Worm (Caenorhabditis elegans) whole organism, midembryonic: ENCODE data around the gene best-9.
A peak's percentile ranks its signal among the peaks of the same experiment; 100 is the strongest.

Experiments used
- T22C8.4 ChIP-seq: fragments of 200-800 bp; sonication (Bioruptor generic); IDR thresholded peaks from 2 replicates; pipeline ENCODE4 v1.3.6; 2022; ENCODE audit warnings: missing genetic modification characterization, missing compliant biosample characterization
- cog-1 ChIP-seq: sonication (generic microtip); optimal IDR thresholded peaks from 2 replicates; lab custom pipeline; 2016; ENCODE audit warnings: missing genetic modification characterization, missing compliant biosample characterization
- flt-1 ChIP-seq: fragments of 200-800 bp; sonication (Bioruptor generic); IDR thresholded peaks from 2 replicates; pipeline ENCODE4 v1.3.6; 2022; ENCODE audit warnings: missing genetic modification characterization, missing compliant biosample characterization
- klf-2 ChIP-seq: fragments of 200-800 bp; sonication (Bioruptor generic); conservative IDR thresholded peaks from 2 replicates; pipeline ENCODE4 v1.3.6; 2022; ENCODE audit warnings: missing genetic modification reagents, missing genetic modification characterization, missing compliant biosample characterization
- med-1 ChIP-seq: sonication (generic microtip); optimal IDR thresholded peaks from 2 replicates; lab custom pipeline; 2017; ENCODE audit warnings: missing genetic modification characterization, mild to moderate bottlenecking, missing compliant biosample characterization, antibody characterized with exemption, missing genetic modification reagents; ENCODE audit not compliant: insufficient read depth
- ref-1 ChIP-seq: fragments of 200-800 bp; sonication (Bioruptor generic); conservative IDR thresholded peaks from 2 replicates; pipeline ENCODE4 v1.3.6; 2022; ENCODE audit warnings: missing genetic modification reagents, missing genetic modification characterization, missing compliant biosample characterization
- tab-1 ChIP-seq: fragments of 200-800 bp; sonication (Bioruptor generic); IDR thresholded peaks from 2 replicates; pipeline ENCODE4 v1.3.6; 2022; ENCODE audit warnings: missing genetic modification characterization, missing compliant biosample characterization
- ztf-23 ChIP-seq: fragments of 200-800 bp; sonication (Bioruptor generic); IDR thresholded peaks from 2 replicates; pipeline ENCODE4 v1.3.6; 2022; ENCODE audit warnings: missing genetic modification reagents, missing genetic modification characterization, missing compliant biosample characterization
- ztf-29 ChIP-seq: fragments of 200-800 bp; sonication (Bioruptor generic); IDR thresholded peaks from 2 replicates; pipeline ENCODE4 v1.3.6; 2022; ENCODE audit warnings: missing genetic modification reagents, missing genetic modification characterization, missing compliant biosample characterization

best-9 gene

DNA sequence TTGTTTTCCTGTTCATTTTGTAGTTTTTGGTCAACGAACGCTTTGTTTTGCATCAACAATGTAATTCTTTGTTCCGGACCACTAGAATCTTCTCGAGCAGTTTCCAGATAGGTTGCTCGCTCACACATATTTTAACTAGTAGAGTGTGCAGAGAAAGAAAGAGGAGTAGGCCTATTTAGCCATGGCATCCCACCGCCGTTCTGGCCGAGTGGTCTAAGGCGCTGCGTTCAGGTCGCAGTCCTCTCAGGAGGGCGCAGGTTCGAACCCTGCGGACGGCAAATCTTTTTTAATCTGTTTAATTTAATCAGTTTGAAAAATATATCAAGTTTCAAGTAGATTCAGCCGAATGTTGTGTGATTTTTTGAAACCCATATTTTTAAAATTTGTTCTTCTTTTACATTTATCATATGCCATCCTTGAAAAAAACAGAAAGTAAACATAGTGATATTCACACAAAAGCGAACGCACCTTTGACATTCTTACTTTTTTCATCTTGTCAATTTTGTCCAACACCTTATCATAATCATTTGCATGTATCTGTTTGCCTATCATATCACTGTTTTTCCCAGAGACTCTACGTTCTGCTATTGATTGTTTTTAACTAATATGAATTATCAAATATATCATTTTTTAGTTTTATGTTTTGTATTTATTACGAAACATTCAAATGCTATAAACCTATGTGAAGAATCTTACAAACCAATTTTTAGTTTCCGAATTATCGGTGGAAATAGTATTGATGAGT is 3.7 kb upstream of the best-9 start, which contains the start of gene try-3:
Gene try-3 (plus strand): TSS at position 532 of the 745 bp plus-strand sequence.
- TF ChIP-seq klf-2 (GFP tag; lab: Robert Waterston, UW) (0 out of 2 replicates have a peak, but pooled peaks have one; percentile 59), cog-1 (tag; lab: Kevin White, UChicago) (peak; percentile 56), T22C8.4 (GFP tag; lab: Robert Waterston, UW) (peak; percentile 46; the same call in 1 of the 2 replicates), med-1 (GFP tag; lab: Kevin White, UChicago) (peak; percentile 43), ref-1 (GFP tag; lab: Robert Waterston, UW) (peak; percentile 71; the same call in 1 of the 2 replicates), ztf-29 (GFP tag; lab: Robert Waterston, UW) (0 out of 2 replicates have a peak, but pooled peaks have one; percentile 46), tab-1 (GFP tag; lab: Robert Waterston, UW) (peak; percentile 85), ztf-23 (peak; percentile 84), flt-1 (GFP tag; lab: Robert Waterston, UW) (peak; percentile 92)

DNA sequence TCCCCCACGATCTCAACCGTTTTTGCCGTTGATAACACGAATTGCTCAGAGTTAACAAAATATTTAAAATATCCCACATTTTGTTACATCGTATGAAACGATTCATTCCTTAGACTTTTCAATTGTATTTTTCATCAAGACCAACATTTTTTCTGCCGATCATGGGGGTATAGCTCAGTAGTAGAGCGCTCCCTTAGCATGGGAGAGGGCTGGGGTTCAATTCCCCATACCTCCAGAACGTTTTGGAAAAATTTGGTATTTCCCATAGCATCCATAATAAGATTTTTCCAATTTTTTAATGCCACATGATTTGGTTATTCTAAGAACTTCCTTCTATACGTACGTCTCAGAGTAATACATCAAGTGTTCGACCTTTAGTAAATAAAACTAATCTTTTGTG is 1.5 kb downstream of the best-9 start:
- TF ChIP-seq ref-1 (GFP tag; lab: Robert Waterston, UW) (no peak), med-1 (GFP tag; lab: Kevin White, UChicago) (no peak), flt-1 (GFP tag; lab: Robert Waterston, UW) (no peak), ztf-29 (GFP tag; lab: Robert Waterston, UW) (no peak), klf-2 (GFP tag; lab: Robert Waterston, UW) (no peak), cog-1 (tag; lab: Kevin White, UChicago) (no peak), tab-1 (GFP tag; lab: Robert Waterston, UW) (no peak), ztf-23 (no peak), T22C8.4 (GFP tag; lab: Robert Waterston, UW) (no peak)

- TF ChIP-seq med-1 (GFP tag; lab: Kevin White, UChicago) (no peak), klf-2 (GFP tag; lab: Robert Waterston, UW) (no peak), ref-1 (GFP tag; lab: Robert Waterston, UW) (no peak)
These were observed 5.1 kb downstream of the best-9 start for ce11 chrIV:6565605-6566004.

DNA sequence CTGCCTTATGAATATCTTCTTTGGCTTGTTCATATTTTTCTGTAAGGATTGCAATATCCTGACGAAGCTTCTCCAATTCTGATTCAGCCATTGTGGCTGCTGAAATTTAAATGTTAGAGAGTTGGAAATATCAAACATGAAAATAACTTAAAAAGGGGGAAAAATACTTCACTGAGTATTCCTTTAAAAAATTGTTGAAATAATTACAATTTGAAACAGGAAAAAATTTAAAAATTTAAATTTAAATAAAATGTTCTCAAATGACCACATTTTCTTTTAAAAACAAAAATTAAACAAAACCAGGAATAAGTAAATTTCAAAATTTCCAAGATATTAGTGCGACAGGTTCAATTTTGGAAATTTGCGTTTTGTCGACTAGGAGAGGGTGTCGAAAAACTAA is 11.7 kb downstream of the best-9 start, which contains the start of gene bicd-1:
Gene bicd-1 (minus strand): TSS at position 101 of the 400 bp plus-strand sequence.
- TF ChIP-seq ztf-23, result no peak
- TF ChIP-seq med-1 (GFP tag; lab: Kevin White, UChicago), result no peak
- TF ChIP-seq tab-1 (GFP tag; lab: Robert Waterston, UW), result no peak
- no peak for TF ChIP-seq ztf-29 (GFP tag; lab: Robert Waterston, UW)
- no peak for TF ChIP-seq cog-1 (tag; lab: Kevin White, UChicago)
- TF ChIP-seq klf-2 (GFP tag; lab: Robert Waterston, UW), result no peak
- no peak for TF ChIP-seq flt-1 (GFP tag; lab: Robert Waterston, UW)
- no peak for TF ChIP-seq ref-1 (GFP tag; lab: Robert Waterston, UW)
- TF ChIP-seq T22C8.4 (GFP tag; lab: Robert Waterston, UW), result no peak

DNA sequence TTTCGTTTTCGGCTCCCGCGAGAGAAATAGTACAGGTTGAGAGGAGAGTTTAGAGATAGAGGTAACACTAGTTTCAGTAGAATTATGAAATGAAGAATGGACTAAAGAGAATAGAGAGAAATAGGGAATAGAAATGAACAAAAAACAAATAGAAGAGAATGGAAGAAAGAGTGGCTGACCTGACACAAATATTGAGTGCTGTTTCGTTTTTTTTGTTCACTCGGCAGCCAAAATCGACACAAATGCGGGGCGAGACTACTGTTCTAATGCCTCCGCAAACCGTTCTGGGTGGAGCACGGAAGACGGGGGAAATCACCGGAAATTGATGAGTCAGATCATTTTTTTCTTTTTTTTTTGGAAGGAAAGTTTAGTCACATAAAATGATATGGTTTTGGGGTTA is 12.1 kb downstream of the best-9 start:
- TF ChIP-seq T22C8.4 (GFP tag; lab: Robert Waterston, UW) (no peak), tab-1 (GFP tag; lab: Robert Waterston, UW) (no peak), klf-2 (GFP tag; lab: Robert Waterston, UW) (no peak)

DNA sequence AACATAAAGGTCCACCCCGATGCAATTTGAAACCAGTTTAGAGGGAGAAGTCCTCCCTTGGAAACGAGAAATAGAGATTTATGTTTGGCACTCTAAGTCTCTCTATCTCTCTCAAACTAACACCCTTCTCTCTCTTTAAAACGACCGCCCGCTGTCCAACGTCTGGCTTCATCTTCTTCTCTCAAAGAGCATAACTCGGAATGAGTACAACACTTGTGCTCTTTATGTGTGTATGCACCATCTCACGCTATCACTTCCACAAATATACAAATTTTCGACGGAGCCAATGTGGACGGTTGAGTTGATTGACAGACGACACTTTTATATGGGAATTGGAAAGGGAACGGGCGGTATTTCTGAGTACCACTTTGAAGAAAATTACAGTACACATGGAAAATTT is 13.8 kb downstream of the best-9 start:
- TF ChIP-seq cog-1 (tag; lab: Kevin White, UChicago) (no peak), klf-2 (GFP tag; lab: Robert Waterston, UW) (no peak), flt-1 (GFP tag; lab: Robert Waterston, UW) (no peak), med-1 (GFP tag; lab: Kevin White, UChicago) (no peak), T22C8.4 (GFP tag; lab: Robert Waterston, UW) (no peak), tab-1 (GFP tag; lab: Robert Waterston, UW) (no peak), ztf-29 (GFP tag; lab: Robert Waterston, UW) (no peak), ref-1 (GFP tag; lab: Robert Waterston, UW) (no peak), ztf-23 (no peak)

DNA sequence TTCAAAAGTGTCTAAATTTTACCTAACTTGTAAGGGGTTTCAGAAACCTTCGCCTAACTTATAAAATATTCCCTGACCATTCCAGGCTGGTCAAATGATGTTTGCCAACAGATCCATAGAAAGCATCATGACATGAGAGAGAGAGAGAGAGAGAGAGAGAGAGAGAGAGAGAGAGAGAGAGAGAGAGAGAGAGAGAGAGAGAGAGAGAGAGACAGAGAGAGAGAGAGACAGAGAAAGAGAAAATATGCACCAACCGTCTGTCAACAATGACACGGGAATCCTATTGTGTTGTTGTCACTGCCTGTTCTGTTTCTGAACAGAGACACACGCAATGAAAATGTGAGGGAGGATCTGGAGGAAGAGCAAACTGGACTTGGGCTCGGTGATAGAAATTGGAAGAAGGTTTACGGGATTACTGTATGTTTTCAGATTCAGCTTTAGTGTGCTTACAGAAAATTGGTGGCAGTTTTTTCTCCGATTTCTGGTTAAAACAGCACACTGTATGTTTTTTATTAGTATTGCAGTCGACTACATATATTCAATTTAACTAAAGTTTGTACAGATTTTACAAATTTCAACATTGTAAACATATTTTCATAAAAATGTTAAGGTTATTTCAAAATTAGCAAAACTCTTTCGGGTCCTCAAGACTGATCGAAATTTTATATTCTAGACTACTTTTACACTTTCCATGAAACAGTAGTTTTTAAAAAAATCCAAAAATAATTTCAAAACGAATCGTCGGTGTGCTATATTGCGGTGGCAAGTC is 15.6 kb downstream of the best-9 start:
- TF ChIP-seq med-1 (GFP tag; lab: Kevin White, UChicago) (no peak), cog-1 (tag; lab: Kevin White, UChicago) (no peak), tab-1 (GFP tag; lab: Robert Waterston, UW) (no peak), ref-1 (GFP tag; lab: Robert Waterston, UW) (no peak)

DNA sequence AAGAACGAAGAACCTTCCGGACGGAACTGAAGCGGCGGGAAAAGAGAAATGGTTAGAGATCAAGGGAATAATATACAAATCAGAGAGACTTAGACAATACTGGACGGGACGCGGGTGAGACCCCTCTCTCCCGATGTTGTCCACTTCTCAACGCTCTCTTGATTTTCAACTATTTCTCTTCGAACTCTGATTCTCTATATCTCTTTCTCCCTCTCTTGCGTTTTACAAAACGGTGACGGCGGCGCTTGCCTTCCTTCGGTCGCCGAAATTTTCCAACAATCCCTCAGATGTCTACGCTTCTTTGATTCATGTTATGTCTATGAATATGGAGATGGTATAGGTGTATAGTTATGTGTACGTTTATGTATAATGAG is 16.2 kb downstream of the best-9 start:
- TF ChIP-seq tab-1 (GFP tag; lab: Robert Waterston, UW) (no peak), cog-1 (tag; lab: Kevin White, UChicago) (peak; percentile 1)

- TF ChIP-seq ztf-23, result no peak
- TF ChIP-seq klf-2 (GFP tag; lab: Robert Waterston, UW), result no peak
- no peak for TF ChIP-seq med-1 (GFP tag; lab: Kevin White, UChicago)
These were observed 17.4 kb downstream of the best-9 start, which contains the start of gene C43G2.3 for ce11 chrIV:6577914-6578313. Gene C43G2.3 (plus strand): TSS chrIV:6578214.
